Worm (Caenorhabditis elegans) whole organism, L3 larva: Measurements from ENCODE around the gene K08F11.1.

Experiments used
- nhr-11 ChIP-seq: fragments of 150-350 bp; optimal IDR thresholded peaks from 2 replicates; lab custom pipeline; 2014; ENCODE audit warnings: missing biosample characterization, missing genetic modification characterization
- skn-1 ChIP-seq: fragments of 150-350 bp; optimal IDR thresholded peaks from 2 replicates; lab custom pipeline; 2014; ENCODE audit warnings: missing biosample characterization, missing genetic modification characterization
- unc-62 ChIP-seq: fragments of 150-350 bp; sonication (generic microtip); optimal IDR thresholded peaks from 4 replicates; lab custom pipeline; 2014; ENCODE audit warnings: missing biosample characterization, missing genetic modification reagents, missing genetic modification characterization

DNA sequence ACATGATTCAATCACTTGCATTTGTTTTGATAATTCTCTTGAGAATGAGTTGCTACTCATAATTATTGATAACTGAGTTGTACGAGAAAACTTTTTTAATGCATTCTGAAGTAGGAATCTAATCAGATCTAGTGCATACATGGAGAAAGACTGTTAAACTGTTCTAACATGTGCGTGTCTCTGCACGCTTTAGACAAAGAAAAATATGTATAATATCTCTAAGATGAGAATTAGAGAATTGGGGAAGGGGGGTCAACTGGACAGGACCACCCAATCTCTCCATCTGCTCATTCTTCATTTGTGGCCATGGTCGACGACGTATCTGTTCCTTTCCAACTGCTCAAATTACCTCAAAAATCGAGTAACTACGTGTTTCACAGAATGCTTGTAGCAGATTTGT, 12.6 kb downstream of the K08F11.1 start, which contains the start of gene fbxb-78:
- TF ChIP-seq skn-1 (tag; lab: Kevin White, UChicago), result no peak
- no peak for TF ChIP-seq unc-62 (GFP tag; lab: Kevin White, UChicago)
- no peak for TF ChIP-seq nhr-11 (tag; lab: Kevin White, UChicago)
